Worm (Caenorhabditis elegans): ENCODE results near the gene clc-4.

- no peak for TF ChIP-seq dmd-4 (tag; optimal IDR thresholded peaks at IDR 0.05; ENCODE audit: borderline replicate concordance)
- TF ChIP-seq elt-4 (tag; optimal IDR thresholded peaks at IDR 0.05), result no peak
- TF ChIP-seq hlh-30 (tag; optimal IDR thresholded peaks at IDR 0.05; ENCODE audit: insufficient read depth), result no peak
- no peak for TF ChIP-seq unc-86 (tag; optimal IDR thresholded peaks at IDR 0.05)
- no peak for TF ChIP-seq ttx-3 (tag; optimal IDR thresholded peaks at IDR 0.05)
- no peak for TF ChIP-seq tbx-7 (tag; optimal IDR thresholded peaks at IDR 0.05)
- TF ChIP-seq syd-9 (tag; optimal IDR thresholded peaks at IDR 0.05), result no peak
- TF ChIP-seq F13H6.1 (tag; optimal IDR thresholded peaks at IDR 0.05), result no peak
Observed at ce11 chrX:10734026-10734425, 49.7 kb downstream of the clc-4 start, which contains the start of gene egl-36.

Measured in whole organism, late embryonic.